Worm (Caenorhabditis elegans) whole organism, mixed stage, embryonic: ENCODE data around the gene C05D2.8.

Experiments used
- M03D4.4 ChIP-seq: sonication (generic microtip); optimal IDR thresholded peaks from 2 replicates; lab custom pipeline; 2017; ENCODE audit warnings: mild to moderate bottlenecking, missing genetic modification characterization, missing compliant biosample characterization
- ceh-83 ChIP-seq: fragments of 200-800 bp; sonication (Bioruptor generic); optimal IDR thresholded peaks from 2 replicates; lab custom pipeline; 2018; ENCODE audit warnings: mild to moderate bottlenecking, missing genetic modification characterization, missing compliant biosample characterization
- ces-1 ChIP-seq: fragments of 150-350 bp; optimal IDR thresholded peaks from 2 replicates; lab custom pipeline; 2014; ENCODE audit warnings: missing biosample characterization, missing genetic modification reagents, missing genetic modification characterization
- cnd-1 ChIP-seq: fragments of 200-800 bp; sonication (Bioruptor generic); optimal IDR thresholded peaks from 2 replicates; lab custom pipeline; 2018; ENCODE audit warnings: mild to moderate bottlenecking, missing genetic modification characterization, missing compliant biosample characterization
- drap-1 ChIP-seq: fragments of 200-800 bp; sonication (Bioruptor generic); optimal IDR thresholded peaks from 3 replicates; lab custom pipeline; 2018; ENCODE audit warnings: mild to moderate bottlenecking, missing genetic modification characterization, missing compliant biosample characterization
- elt-1 ChIP-seq: sonication (generic microtip); optimal IDR thresholded peaks from 2 replicates; lab custom pipeline; 2017; ENCODE audit warnings: missing genetic modification characterization, mild to moderate bottlenecking, missing compliant biosample characterization, antibody characterized with exemption, moderate library complexity, borderline replicate concordance; ENCODE audit not compliant: insufficient read depth
- flh-1 ChIP-seq: fragments of 200-800 bp; sonication (Bioruptor generic); optimal IDR thresholded peaks from 2 replicates; lab custom pipeline; 2018; ENCODE audit warnings: mild to moderate bottlenecking, missing genetic modification characterization, moderate library complexity, missing compliant biosample characterization
- ham-2 ChIP-seq: fragments of 200-800 bp; sonication (Bioruptor generic); optimal IDR thresholded peaks from 2 replicates; lab custom pipeline; 2018; ENCODE audit warnings: mild to moderate bottlenecking, missing genetic modification characterization, missing compliant biosample characterization
- hlh-1 ChIP-seq: fragments of 150-350 bp; optimal IDR thresholded peaks from 2 replicates; lab custom pipeline; 2014; ENCODE audit warnings: missing biosample characterization, missing genetic modification reagents, missing genetic modification characterization
- lin-13 ChIP-seq: fragments of 150-350 bp; optimal IDR thresholded peaks from 2 replicates; lab custom pipeline; 2014; ENCODE audit warnings: missing biosample characterization, missing genetic modification characterization
- lin-32 ChIP-seq: fragments of 200-800 bp; sonication (Bioruptor generic); optimal IDR thresholded peaks from 2 replicates; lab custom pipeline; 2018; ENCODE audit warnings: mild to moderate bottlenecking, missing genetic modification characterization, missing compliant biosample characterization
- lsy-2 ChIP-seq: fragments of 150-350 bp; optimal IDR thresholded peaks from 2 replicates; lab custom pipeline; 2014; ENCODE audit warnings: missing biosample characterization, missing genetic modification characterization
- mab-5 ChIP-seq: fragments of 150-350 bp; optimal IDR thresholded peaks from 2 replicates; lab custom pipeline; 2014; ENCODE audit warnings: missing biosample characterization, missing genetic modification characterization
- mep-1 ChIP-seq: fragments of 150-350 bp; optimal IDR thresholded peaks from 2 replicates; lab custom pipeline; 2017; ENCODE audit warnings: missing biosample characterization, missing genetic modification reagents, missing genetic modification characterization, inconsistent platforms
- nhr-12 ChIP-seq: fragments of 150-350 bp; optimal IDR thresholded peaks from 2 replicates; lab custom pipeline; 2014; ENCODE audit warnings: missing biosample characterization, missing genetic modification characterization
- nhr-2 ChIP-seq: fragments of 150-350 bp; optimal IDR thresholded peaks from 2 replicates; lab custom pipeline; 2014; ENCODE audit warnings: missing biosample characterization, missing genetic modification characterization
- nhr-237 ChIP-seq: fragments of 150-350 bp; optimal IDR thresholded peaks from 2 replicates; lab custom pipeline; 2014; ENCODE audit warnings: missing biosample characterization, missing genetic modification characterization
- nhr-28 ChIP-seq: fragments of 150-350 bp; optimal IDR thresholded peaks from 2 replicates; lab custom pipeline; 2014; ENCODE audit warnings: missing biosample characterization, missing genetic modification characterization
- nhr-76 ChIP-seq: sonication (generic microtip); optimal IDR thresholded peaks from 2 replicates; lab custom pipeline; 2017; ENCODE audit warnings: missing biosample characterization, missing genetic modification characterization
- pha-4 ChIP-seq: fragments of 150-350 bp; optimal IDR thresholded peaks from 2 replicates; lab custom pipeline; 2018; ENCODE audit warnings: missing biosample characterization, missing genetic modification reagents, missing genetic modification characterization
- sem-2 ChIP-seq: fragments of 200-800 bp; sonication (Bioruptor generic); optimal IDR thresholded peaks from 2 replicates; lab custom pipeline; 2018; ENCODE audit warnings: mild to moderate bottlenecking, missing genetic modification characterization, missing compliant biosample characterization
- snpc-4 ChIP-seq: fragments of 150-350 bp; optimal IDR thresholded peaks from 2 replicates; lab custom pipeline; 2014; ENCODE audit warnings: missing biosample characterization, missing genetic modification characterization
- sptf-1 ChIP-seq: sonication (generic microtip); optimal IDR thresholded peaks from 2 replicates; lab custom pipeline; 2017; ENCODE audit warnings: mild to moderate bottlenecking, missing genetic modification characterization, moderate library complexity, missing compliant biosample characterization
- tbx-8 ChIP-seq: fragments of 200-800 bp; sonication (Bioruptor generic); optimal IDR thresholded peaks from 2 replicates; lab custom pipeline; 2018; ENCODE audit warnings: mild to moderate bottlenecking, missing genetic modification characterization, moderate library complexity, missing compliant biosample characterization
- unc-120 ChIP-seq: sonication (generic microtip); optimal IDR thresholded peaks from 2 replicates; lab custom pipeline; 2017; ENCODE audit warnings: missing genetic modification characterization, missing compliant biosample characterization; ENCODE audit not compliant: poor library complexity, severe bottlenecking
- zip-8 ChIP-seq: fragments of 150-350 bp; optimal IDR thresholded peaks from 2 replicates; lab custom pipeline; 2014; ENCODE audit warnings: missing biosample characterization, missing genetic modification characterization
- ztf-11 ChIP-seq: fragments of 150-350 bp; optimal IDR thresholded peaks from 2 replicates; lab custom pipeline; 2014; ENCODE audit warnings: missing biosample characterization, missing genetic modification characterization

The C05D2.8 gene

ce11 chrIII:5594350-5594749 is 15.8 kb downstream of the C05D2.8 start:
- TF ChIP-seq sem-2 (GFP tag; lab: Kevin White, UChicago) = no peak
- TF ChIP-seq ham-2 (GFP tag; lab: Kevin White, UChicago) = peak; percentile 48
- peak; percentile 38 for TF ChIP-seq nhr-2 (tag; lab: Kevin White, UChicago)

ce11 chrIII:5591668-5592149 is 18.4 kb downstream of the C05D2.8 start, which contains the start of the genes ddx-15 and ucr-1:
ddx-15 (minus strand) TSS chrIII:5591718.
ucr-1 (plus strand) TSS chrIII:5592135.
- peak; percentile 20 for TF ChIP-seq unc-120 (tag; lab: Kevin White, UChicago)
- TF ChIP-seq ham-2 (GFP tag; lab: Kevin White, UChicago) = no peak
- TF ChIP-seq lin-13 (tag; lab: Kevin White, UChicago) = peak; percentile 55
- TF ChIP-seq pha-4 = peak; percentile 41
- TF ChIP-seq mep-1 (tag; lab: Kevin White, UChicago) = peak; percentile 71
- TF ChIP-seq lsy-2 = peak; percentile 76
- no peak for TF ChIP-seq sptf-1 (tag; lab: Kevin White, UChicago)

ce11 chrIII:5588746-5589145 is 21.4 kb downstream of the C05D2.8 start:
- TF ChIP-seq ceh-83 = no peak

- TF ChIP-seq ztf-11 (tag; lab: Kevin White, UChicago) = no peak
- TF ChIP-seq mep-1 (tag; lab: Kevin White, UChicago) = peak; percentile 37
- no peak for TF ChIP-seq snpc-4 (tag; lab: Kevin White, UChicago)
- TF ChIP-seq nhr-2 (tag; lab: Kevin White, UChicago) = peak; percentile 1
- no peak for TF ChIP-seq nhr-76 (tag; lab: Kevin White, UChicago)
Measured at ce11 chrIII:5586925-5587324, 23.2 kb downstream of the C05D2.8 start, which contains the start of gene F56D2.2. F56D2.2 (plus strand) TSS chrIII:5587263.

- TF ChIP-seq mep-1 (tag; lab: Kevin White, UChicago) (no peak), mab-5 (no peak), snpc-4 (tag; lab: Kevin White, UChicago) (no peak), cnd-1 (tag; lab: Kevin White, UChicago) (no peak), flh-1 (GFP tag; lab: Kevin White, UChicago) (no peak), sem-2 (GFP tag; lab: Kevin White, UChicago) (no peak), ces-1 (GFP tag; lab: Kevin White, UChicago) (no peak), pha-4 (no peak), nhr-2 (tag; lab: Kevin White, UChicago) (no peak), drap-1 (GFP tag; lab: Kevin White, UChicago) (no peak)
Measured at ce11 chrIII:5585711-5586110, 24.4 kb downstream of the C05D2.8 start.

ce11 chrIII:5584647-5585046 is 25.5 kb downstream of the C05D2.8 start, which contains the start of gene F56D2.3:
F56D2.3 (plus strand) TSS chrIII:5584947.
- TF ChIP-seq unc-120 (tag; lab: Kevin White, UChicago) = no peak
- peak; percentile 5 for TF ChIP-seq cnd-1 (tag; lab: Kevin White, UChicago)

ce11 chrIII:5582766-5583165 is 27.4 kb downstream of the C05D2.8 start, which contains the start of the genes F56D2.8 and uev-2:
F56D2.8 (minus strand) TSS chrIII:5582866.
uev-2 (plus strand) TSS chrIII:5583125.
- TF ChIP-seq hlh-1 (tag; lab: Kevin White, UChicago) = no peak

- TF ChIP-seq zip-8 (no peak), lsy-2 (no peak), unc-120 (tag; lab: Kevin White, UChicago) (no peak), elt-1 (tag; lab: Kevin White, UChicago) (no peak), tbx-8 (GFP tag; lab: Kevin White, UChicago) (no peak), sptf-1 (tag; lab: Kevin White, UChicago) (no peak), ces-1 (GFP tag; lab: Kevin White, UChicago) (no peak), lin-32 (GFP tag; lab: Kevin White, UChicago) (no peak), nhr-12 (no peak), nhr-237 (tag; lab: Kevin White, UChicago) (no peak), hlh-1 (tag; lab: Kevin White, UChicago) (no peak), M03D4.4 (no peak), nhr-28 (tag; lab: Kevin White, UChicago) (no peak), flh-1 (GFP tag; lab: Kevin White, UChicago) (no peak)
Measured at ce11 chrIII:5581049-5581448, 29.1 kb downstream of the C05D2.8 start, which contains the start of gene F56D2.5. F56D2.5 (minus strand) TSS chrIII:5581419.
